Fruit fly (Drosophila melanogaster) whole organism: ENCODE measurements around the gene CG4462.

Experiments used
- Dll ChIP-seq: fragments of >200 bp; optimal IDR thresholded peaks from 2 replicates; lab custom pipeline; 2017
- EcR ChIP-seq, 2 experiments: fragments of >200 bp; optimal IDR thresholded peaks; 2 replicates each; lab custom pipeline; 2017; ENCODE audit warnings: missing biosample characterization in 2 of 2, missing genetic modification characterization in 2 of 2, missing genetic modification reagents in 2 of 2
- pan ChIP-seq: fragments of >200 bp; optimal IDR thresholded peaks from 2 replicates; lab custom pipeline; 2017

DNA sequence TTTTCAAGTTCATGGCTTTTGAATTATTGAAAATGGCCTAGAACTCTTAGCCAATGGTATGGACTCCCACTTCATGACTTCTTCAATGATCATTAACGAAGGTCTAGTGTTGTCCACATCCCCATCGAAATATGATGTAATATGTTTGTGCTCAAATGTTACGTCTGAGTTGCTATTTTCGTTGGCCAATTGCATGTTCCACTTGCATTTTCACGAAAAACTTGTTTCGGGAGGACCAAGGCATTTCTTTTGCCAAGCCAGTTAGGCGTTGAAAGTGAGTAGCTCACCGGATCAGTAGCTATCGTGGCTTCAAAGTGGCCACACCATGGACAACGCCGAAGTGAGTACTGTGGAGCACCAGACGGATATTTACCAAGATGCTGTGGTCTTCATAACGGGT, 7.0 kb downstream of the CG4462 start, which contains the start of gene CG4770:
- TF ChIP-seq pan (lab: Kevin White, UChicago) (no peak), EcR (GFP tag; optimal IDR thresholded peaks at IDR 0.05; lab: Kevin White, UChicago) (no peak), Dll (no peak)
